Fruit fly (Drosophila melanogaster) whole organism, adult: ENCODE results near the gene rngo.

Source experiments
- CG11617 ChIP-seq: fragments of 200-800 bp; sonication (Bioruptor generic); optimal IDR thresholded peaks from 2 replicates; lab custom pipeline; 2017; ENCODE audit warnings: mild to moderate bottlenecking, missing biosample characterization, missing genetic modification reagents, missing genetic modification characterization
- CG12768 ChIP-seq: fragments of 200-800 bp; sonication (Bioruptor generic); optimal IDR thresholded peaks from 2 replicates; lab custom pipeline; 2017; ENCODE audit warnings: missing biosample characterization, missing genetic modification characterization, mild to moderate bottlenecking, moderate library complexity, missing genetic modification reagents
- CG1620 ChIP-seq: fragments of 200-800 bp; sonication (Bioruptor generic); optimal IDR thresholded peaks from 2 replicates; lab custom pipeline; 2016; ENCODE audit warnings: missing biosample characterization, missing genetic modification characterization
- CG33017 ChIP-seq: fragments of 200-800 bp; sonication (Bioruptor generic); optimal IDR thresholded peaks from 2 replicates; lab custom pipeline; 2018; ENCODE audit warnings: missing biosample characterization, mild to moderate bottlenecking, missing genetic modification characterization, moderate library complexity
- CG5204 ChIP-seq: fragments of 200-800 bp; sonication (Bioruptor generic); optimal IDR thresholded peaks from 2 replicates; lab custom pipeline; 2016; ENCODE audit warnings: missing biosample characterization, missing genetic modification characterization
- cic ChIP-seq: fragments of 200-800 bp; sonication (Bioruptor generic); optimal IDR thresholded peaks from 2 replicates; lab custom pipeline; 2017; ENCODE audit warnings: missing biosample characterization, mild to moderate bottlenecking, missing genetic modification characterization, moderate library complexity
- cnc ChIP-seq, 2 experiments: fragments of >200 bp; optimal IDR thresholded peaks; 2 replicates each; lab custom pipeline; 2017
- kay ChIP-seq: fragments of 200-800 bp; sonication (Bioruptor generic); peaks from one replicate; lab custom pipeline; 2016; ENCODE audit warnings: missing biosample characterization, missing genetic modification characterization, borderline replicate concordance
- ovo ChIP-seq: fragments of 200-800 bp; sonication (Bioruptor generic); optimal IDR thresholded peaks from 2 replicates; lab custom pipeline; 2016; ENCODE audit warnings: missing biosample characterization, missing genetic modification characterization
- tj ChIP-seq: fragments of 200-800 bp; sonication (Bioruptor generic); optimal IDR thresholded peaks from 3 replicates; lab custom pipeline; 2017; ENCODE audit warnings: missing biosample characterization, mild to moderate bottlenecking, missing genetic modification characterization, moderate library complexity
- toe ChIP-seq: fragments of 200-800 bp; sonication (Bioruptor generic); optimal IDR thresholded peaks from 2 replicates; lab custom pipeline; 2016; ENCODE audit warnings: missing biosample characterization, missing genetic modification characterization

DNA sequence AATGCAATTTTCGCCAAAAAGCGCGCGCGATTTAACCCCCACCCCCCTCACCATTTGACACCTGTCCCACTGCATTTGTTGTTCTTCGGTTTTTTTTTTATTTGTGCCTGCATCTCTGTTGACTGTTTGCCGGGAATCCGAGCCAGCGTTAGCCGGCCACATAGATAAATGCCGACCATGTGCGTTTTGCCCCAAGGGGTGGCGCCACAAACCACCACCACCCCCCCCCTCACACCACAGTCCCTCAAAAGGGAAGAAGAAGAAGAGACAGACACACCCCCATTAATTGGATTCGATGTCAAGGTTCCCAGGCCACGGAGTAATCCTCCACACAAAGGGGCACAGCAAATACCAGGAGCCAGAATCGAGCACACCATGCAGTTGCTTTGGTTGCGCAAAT lies 8.1 kb downstream of the rngo start:
- TF ChIP-seq CG5204 (GFP tag; lab: Kevin White, UChicago) (no peak), kay (GFP tag; lab: Kevin White, UChicago) (no peak), CG33017 (tag; lab: Kevin White, UChicago) (no peak), tj (peak; percentile 55), CG1620 (GFP tag; lab: Kevin White, UChicago) (no peak), cic (GFP tag; lab: Kevin White, UChicago) (no peak), ovo (GFP tag; lab: Kevin White, UChicago) (no peak), CG11617 (GFP tag; lab: Kevin White, UChicago) (no peak), toe (GFP tag; lab: Kevin White, UChicago) (no peak), CG12768 (GFP tag; lab: Kevin White, UChicago) (no peak), cnc (optimal IDR thresholded peaks at IDR 0.05; lab: Kevin White, UChicago) (no peak)
